Fruit fly (Drosophila melanogaster): ENCODE results near the gene Cad86C.

- TF ChIP-seq CTCF (optimal IDR thresholded peaks at IDR 0.05) = no peak
- no peak for TF ChIP-seq CG8478 (optimal IDR thresholded peaks at IDR 0.05)
These were observed at the start of gene Cad86C for dm6 chr3R:10826796-10827524.
